Fruit fly (Drosophila melanogaster): Measurements from ENCODE around the gene ND-B22.

ND-B22 gene

dm6 chr2L:13370762-13371161, at the start of gene ND-B22 (continued):
- TF ChIP-seq CG13424 (tag; optimal IDR thresholded peaks at IDR 0.05), result no peak
- peak; percentile 8 for TF ChIP-seq CG13894 (tag; optimal IDR thresholded peaks at IDR 0.05)
- no peak for TF ChIP-seq HmgD (GFP tag; optimal IDR thresholded peaks at IDR 0.05)
- no peak for TF ChIP-seq ftz-f1 (GFP tag; optimal IDR thresholded peaks at IDR 0.05)
- TF ChIP-seq CG1792 (GFP tag; optimal IDR thresholded peaks at IDR 0.05), result no peak
- TF ChIP-seq jing (GFP tag; optimal IDR thresholded peaks at IDR 0.05), result no peak
- peak; percentile 71 for TF ChIP-seq Ets97D (GFP tag; optimal IDR thresholded peaks at IDR 0.05)
- TF ChIP-seq CG10543 (GFP tag; optimal IDR thresholded peaks at IDR 0.05), result peak; percentile 38
- TF ChIP-seq CG2199 (GFP tag; IDR thresholded peaks at IDR 0.05), result no peak
- TF ChIP-seq CG10274 (GFP tag; optimal IDR thresholded peaks at IDR 0.05), result no peak
- TF ChIP-seq Hey (tag; optimal IDR thresholded peaks at IDR 0.05), result no peak
- no peak for TF ChIP-seq CG4282 (GFP tag; optimal IDR thresholded peaks at IDR 0.05)
- TF ChIP-seq Dek (tag; optimal IDR thresholded peaks at IDR 0.05), result peak; percentile 34
- TF ChIP-seq oc (tag; optimal IDR thresholded peaks at IDR 0.05), result no peak
- no peak for TF ChIP-seq CG8281 (tag; optimal IDR thresholded peaks at IDR 0.05)
- peak; percentile 25 for TF ChIP-seq CG5245 (GFP tag; optimal IDR thresholded peaks at IDR 0.05)
- TF ChIP-seq CG11504 (tag; optimal IDR thresholded peaks at IDR 0.05), result peak; percentile 32
- peak; percentile 32 for TF ChIP-seq nau (GFP tag; optimal IDR thresholded peaks at IDR 0.05)
- TF ChIP-seq Gsc (GFP tag; IDR thresholded peaks at IDR 0.05), result no peak
- TF ChIP-seq CG4707 (GFP tag; optimal IDR thresholded peaks at IDR 0.05), result no peak
- TF ChIP-seq Abd-B (GFP tag; optimal IDR thresholded peaks at IDR 0.05), result no peak
- TF ChIP-seq Rx (GFP tag; IDR thresholded peaks at IDR 0.05), result peak; percentile 35
- peak; percentile 73 for TF ChIP-seq CG2120 (GFP tag; optimal IDR thresholded peaks at IDR 0.05)
- TF ChIP-seq insv (GFP tag; optimal IDR thresholded peaks at IDR 0.05), result no peak
- TF ChIP-seq H2.0 (GFP tag; IDR thresholded peaks at IDR 0.05), result peak; percentile 50
- no peak for TF ChIP-seq Dip2 (GFP tag; IDR thresholded peaks at IDR 0.05)
- peak; percentile 76 for TF ChIP-seq CG12659 (GFP tag; optimal IDR thresholded peaks at IDR 0.05)
- TF ChIP-seq tin (GFP tag; optimal IDR thresholded peaks at IDR 0.05), result peak; percentile 46
- TF ChIP-seq h (optimal IDR thresholded peaks at IDR 0.05), result no peak
- TF ChIP-seq CG3281 (GFP tag; optimal IDR thresholded peaks at IDR 0.05), result peak; percentile 56
- no peak for TF ChIP-seq CG10366 (GFP tag; IDR thresholded peaks at IDR 0.05)
- TF ChIP-seq Scr (GFP tag; IDR thresholded peaks at IDR 0.05; ENCODE audit: partially characterized antibody), result 0 out of 2 replicates have a peak, but pooled peaks have one; percentile 25
- TF ChIP-seq ewg (GFP tag; optimal IDR thresholded peaks at IDR 0.05), result peak; percentile 52
- TF ChIP-seq crc (GFP tag; optimal IDR thresholded peaks at IDR 0.05), result no peak
- TF ChIP-seq eyg (GFP tag; optimal IDR thresholded peaks at IDR 0.05), result no peak
- peak; percentile 23 for TF ChIP-seq CG7987 (GFP tag; optimal IDR thresholded peaks at IDR 0.05)
- no peak; the same call in 1 of the 2 replicates for TF ChIP-seq NFAT (GFP tag; IDR thresholded peaks at IDR 0.05)
- no peak for TF ChIP-seq ase (GFP tag; IDR thresholded peaks at IDR 0.05)
- peak; percentile 43 for TF ChIP-seq gem (tag; optimal IDR thresholded peaks at IDR 0.05)
- peak; percentile 19 for TF ChIP-seq Fer2 (tag; optimal IDR thresholded peaks at IDR 0.05)
- TF ChIP-seq Optix (GFP tag; IDR thresholded peaks at IDR 0.05), result no peak
- no peak for TF ChIP-seq BtbVII (GFP tag; optimal IDR thresholded peaks at IDR 0.05)
- TF ChIP-seq CG43689 (GFP tag; IDR thresholded peaks at IDR 0.05), result no peak
- no peak for TF ChIP-seq abd-A (tag; optimal IDR thresholded peaks at IDR 0.05)
- no peak for TF ChIP-seq CG11398 (GFP tag; optimal IDR thresholded peaks at IDR 0.05)
- peak; percentile 46 for TF ChIP-seq ind (GFP tag; optimal IDR thresholded peaks at IDR 0.05)
- TF ChIP-seq CG2116 (GFP tag; optimal IDR thresholded peaks at IDR 0.05), result peak; percentile 3
- TF ChIP-seq CG11456 (GFP tag; IDR thresholded peaks at IDR 0.05), result peak; percentile 12; the same call in 1 of the 3 replicates
- TF ChIP-seq TFAM (GFP tag; optimal IDR thresholded peaks at IDR 0.05), result no peak
- no peak for TF ChIP-seq CG1529 (GFP tag; optimal IDR thresholded peaks at IDR 0.05)
- TF ChIP-seq CG16813 (GFP tag; IDR thresholded peaks at IDR 0.05; ENCODE audit: partially characterized antibody), result peak; percentile 21; the same call in 1 of the 3 replicates
- TF ChIP-seq shn (GFP tag; optimal IDR thresholded peaks at IDR 0.05), result peak; percentile 6

All from whole organism, embryonic.